Fruit fly (Drosophila melanogaster): ENCODE measurements around the gene iPLA2-VIA.
A peak's percentile ranks its signal among the peaks of the same experiment; 100 is the strongest.

iPLA2-VIA gene

dm6 chr3L:9888630-9889130 lies 24.5 kb upstream of the iPLA2-VIA start, which contains the start of the genes Taf2 and CalpB (continued):
- TF ChIP-seq CG14710 (tag; optimal IDR thresholded peaks at IDR 0.05) = peak; percentile 97
- TF ChIP-seq rib (GFP tag; IDR thresholded peaks at IDR 0.05) = no peak
- TF ChIP-seq Hr51 (GFP tag; optimal IDR thresholded peaks at IDR 0.05) = peak; percentile 41 to 91
- peak; percentile 89 for TF ChIP-seq tgo (GFP tag; IDR thresholded peaks at IDR 0.05)
- no peak for TF ChIP-seq Lim3 (GFP tag; IDR thresholded peaks at IDR 0.05)
- peak; percentile 62; the same call in 2 of the 3 replicates for TF ChIP-seq CG11093 (GFP tag; IDR thresholded peaks at IDR 0.05)
- peak; percentile 85 for TF ChIP-seq CG3847 (GFP tag; IDR thresholded peaks at IDR 0.05)
- TF ChIP-seq CG17328 (GFP tag; IDR thresholded peaks at IDR 0.05) = peak; percentile 73; the same call in 1 of the 2 replicates
- peak; percentile 87 for TF ChIP-seq CG18599 (GFP tag; optimal IDR thresholded peaks at IDR 0.05)
- TF ChIP-seq CG4820 (GFP tag; optimal IDR thresholded peaks at IDR 0.05) = peak; percentile 81
- TF ChIP-seq CG2889 (GFP tag; IDR thresholded peaks at IDR 0.05) = no peak
- TF ChIP-seq CG10959 (GFP tag; IDR thresholded peaks at IDR 0.05) = peak; percentile 91
- TF ChIP-seq CG6683 (GFP tag; optimal IDR thresholded peaks at IDR 0.05) = no peak
- no peak for TF ChIP-seq unc-4 (GFP tag; IDR thresholded peaks at IDR 0.05; ENCODE audit: partially characterized antibody)
- peak; percentile 82 for TF ChIP-seq CG2120 (GFP tag; optimal IDR thresholded peaks at IDR 0.05)
- TF ChIP-seq CG12659 (GFP tag; optimal IDR thresholded peaks at IDR 0.05) = peak; percentile 91
- peak; percentile 37 for TF ChIP-seq CG9797 (GFP tag; optimal IDR thresholded peaks at IDR 0.05)
- no peak for TF ChIP-seq maf-S (GFP tag; optimal IDR thresholded peaks at IDR 0.05)
- no peak for TF ChIP-seq prd (optimal IDR thresholded peaks at IDR 0.05)
- peak; percentile 78; the same call in 2 of the 3 replicates for TF ChIP-seq prd (GFP tag; IDR thresholded peaks at IDR 0.05)
- peak; percentile 91 for TF ChIP-seq grau (tag; optimal IDR thresholded peaks at IDR 0.05)
- peak; percentile 36 for TF ChIP-seq mam (GFP tag; optimal IDR thresholded peaks at IDR 0.05)
- peak; percentile 96 for TF ChIP-seq CG11504 (tag; optimal IDR thresholded peaks at IDR 0.05)
- peak; percentile 34 for TF ChIP-seq CG1529 (GFP tag; optimal IDR thresholded peaks at IDR 0.05)
- peak; percentile 76 for TF ChIP-seq CG3407 (GFP tag; optimal IDR thresholded peaks at IDR 0.05)
- TF ChIP-seq CG4730 (GFP tag; IDR thresholded peaks at IDR 0.05) = peak; percentile 72
- TF ChIP-seq CrebB (tag; optimal IDR thresholded peaks at IDR 0.05) = peak; percentile 27
- TF ChIP-seq CG17568 (GFP tag; optimal IDR thresholded peaks at IDR 0.05) = no peak
- TF ChIP-seq CG9437 (GFP tag; optimal IDR thresholded peaks at IDR 0.05) = peak; percentile 84
- no peak for TF ChIP-seq hb (GFP tag; IDR thresholded peaks at IDR 0.05; ENCODE audit: partially characterized antibody)
- peak; percentile 36 for TF ChIP-seq Myb (GFP tag; optimal IDR thresholded peaks at IDR 0.05)
- peak; percentile 66; the same call in 1 of the 2 replicates for TF ChIP-seq toy (GFP tag; IDR thresholded peaks at IDR 0.05)
- TF ChIP-seq CG10979 (tag; optimal IDR thresholded peaks at IDR 0.05) = peak; percentile 94
- peak; percentile 74 for TF ChIP-seq CG15514 (GFP tag; optimal IDR thresholded peaks at IDR 0.05)
- TF ChIP-seq gsb (GFP tag; IDR thresholded peaks at IDR 0.05) = peak; percentile 62
- TF ChIP-seq yki (optimal IDR thresholded peaks at IDR 0.05) = no peak
- peak; percentile 88 for TF ChIP-seq CG11695 (GFP tag; IDR thresholded peaks at IDR 0.05)
- TF ChIP-seq Optix (GFP tag; IDR thresholded peaks at IDR 0.05) = 0 out of 3 replicates have a peak, but pooled peaks have one; percentile 28
- TF ChIP-seq CG11398 (GFP tag; optimal IDR thresholded peaks at IDR 0.05) = peak; percentile 33
- no peak for TF ChIP-seq br (optimal IDR thresholded peaks at IDR 0.05)
- no peak for TF ChIP-seq Doc2 (GFP tag; IDR thresholded peaks at IDR 0.05)
- no peak for TF ChIP-seq CG42726 (GFP tag; IDR thresholded peaks at IDR 0.05; ENCODE audit: partially characterized antibody)
- peak; percentile 31 for TF ChIP-seq Hand (GFP tag; optimal IDR thresholded peaks at IDR 0.05)
- TF ChIP-seq kah (GFP tag; optimal IDR thresholded peaks at IDR 0.05) = peak; percentile 74
- no peak for TF ChIP-seq CG14860 (GFP tag; IDR thresholded peaks at IDR 0.05; ENCODE audit: partially characterized antibody)
- no peak for TF ChIP-seq jing (GFP tag; optimal IDR thresholded peaks at IDR 0.05)
- peak; percentile 81 for TF ChIP-seq Hr3 (GFP tag; optimal IDR thresholded peaks at IDR 0.05)
- no peak for TF ChIP-seq fd102C (GFP tag; optimal IDR thresholded peaks at IDR 0.05)
- peak; percentile 25; the same call in 1 of the 3 replicates for TF ChIP-seq knrl (GFP tag; IDR thresholded peaks at IDR 0.05; ENCODE audit: partially characterized antibody)
- TF ChIP-seq hkb (optimal IDR thresholded peaks at IDR 0.05) = no peak
- TF ChIP-seq hkb (GFP tag; IDR thresholded peaks at IDR 0.05) = peak; percentile 71

Data from whole organism, embryonic.